Worm (Caenorhabditis elegans) whole organism, midembryonic: Measurements from ENCODE around the gene moa-2.

Source experiments
- T22C8.4 ChIP-seq: fragments of 200-800 bp; sonication (Bioruptor generic); IDR thresholded peaks from 2 replicates; pipeline ENCODE4 v1.3.6; 2022; ENCODE audit warnings: missing genetic modification characterization, missing compliant biosample characterization
- cog-1 ChIP-seq: sonication (generic microtip); optimal IDR thresholded peaks from 2 replicates; lab custom pipeline; 2016; ENCODE audit warnings: missing genetic modification characterization, missing compliant biosample characterization
- flt-1 ChIP-seq: fragments of 200-800 bp; sonication (Bioruptor generic); IDR thresholded peaks from 2 replicates; pipeline ENCODE4 v1.3.6; 2022; ENCODE audit warnings: missing genetic modification characterization, missing compliant biosample characterization
- klf-2 ChIP-seq: fragments of 200-800 bp; sonication (Bioruptor generic); conservative IDR thresholded peaks from 2 replicates; pipeline ENCODE4 v1.3.6; 2022; ENCODE audit warnings: missing genetic modification reagents, missing genetic modification characterization, missing compliant biosample characterization
- med-1 ChIP-seq: sonication (generic microtip); optimal IDR thresholded peaks from 2 replicates; lab custom pipeline; 2017; ENCODE audit warnings: missing genetic modification characterization, mild to moderate bottlenecking, missing compliant biosample characterization, antibody characterized with exemption, missing genetic modification reagents; ENCODE audit not compliant: insufficient read depth
- ref-1 ChIP-seq: fragments of 200-800 bp; sonication (Bioruptor generic); conservative IDR thresholded peaks from 2 replicates; pipeline ENCODE4 v1.3.6; 2022; ENCODE audit warnings: missing genetic modification reagents, missing genetic modification characterization, missing compliant biosample characterization
- tab-1 ChIP-seq: fragments of 200-800 bp; sonication (Bioruptor generic); IDR thresholded peaks from 2 replicates; pipeline ENCODE4 v1.3.6; 2022; ENCODE audit warnings: missing genetic modification characterization, missing compliant biosample characterization
- ztf-23 ChIP-seq: fragments of 200-800 bp; sonication (Bioruptor generic); IDR thresholded peaks from 2 replicates; pipeline ENCODE4 v1.3.6; 2022; ENCODE audit warnings: missing genetic modification reagents, missing genetic modification characterization, missing compliant biosample characterization
- ztf-29 ChIP-seq: fragments of 200-800 bp; sonication (Bioruptor generic); IDR thresholded peaks from 2 replicates; pipeline ENCODE4 v1.3.6; 2022; ENCODE audit warnings: missing genetic modification reagents, missing genetic modification characterization, missing compliant biosample characterization

Gene moa-2

ce11 chrII:7708540-7708939 lies 9.7 kb upstream of the moa-2 start, which contains the start of gene B0495.9:
Gene B0495.9, minus strand, starts transcription at chrII:7708710.
- peak; percentile 76 for TF ChIP-seq cog-1
- TF ChIP-seq T22C8.4 (GFP tag; lab: Robert Waterston, UW): peak; percentile 77
- TF ChIP-seq tab-1: peak; percentile 91
- peak; percentile 88 for TF ChIP-seq klf-2
- TF ChIP-seq ztf-23: peak; percentile 93
- TF ChIP-seq ztf-29 (GFP tag; lab: Robert Waterston, UW): peak; percentile 79
- peak; percentile 97 for TF ChIP-seq med-1
- peak; percentile 95 for TF ChIP-seq flt-1
- peak; percentile 58; the same call in 1 of the 2 replicates for TF ChIP-seq ref-1

DNA sequence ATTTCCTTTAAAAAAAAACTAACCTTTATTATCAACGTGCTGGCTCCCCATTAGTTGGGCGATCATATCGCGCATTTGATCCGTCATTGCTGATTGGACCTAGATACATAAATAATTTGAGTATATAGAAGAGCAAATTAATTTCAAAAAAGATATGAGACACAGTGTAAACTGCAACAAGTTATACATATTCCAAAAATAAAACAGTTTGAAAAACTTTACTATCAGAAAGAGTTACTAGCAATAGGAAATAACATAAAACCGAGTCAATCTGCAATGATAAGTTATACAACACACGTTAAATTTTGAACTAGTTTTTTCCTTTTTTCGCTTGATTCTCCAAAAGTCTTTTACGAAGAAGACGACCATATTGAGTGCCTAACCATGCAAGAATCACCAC lies 8.6 kb upstream of the moa-2 start, which contains the start of gene luc-7L:
luc-7L (minus strand) TSS at position 101 of the 400 bp plus-strand sequence.
- TF ChIP-seq cog-1 (no peak), klf-2 (no peak), ztf-23 (no peak), T22C8.4 (GFP tag; lab: Robert Waterston, UW) (no peak), med-1 (no peak), flt-1 (no peak), ztf-29 (GFP tag; lab: Robert Waterston, UW) (no peak), ref-1 (no peak), tab-1 (no peak)

- TF ChIP-seq T22C8.4 (GFP tag; lab: Robert Waterston, UW) (no peak), ztf-23 (no peak), tab-1 (no peak), flt-1 (no peak), klf-2 (no peak), ztf-29 (GFP tag; lab: Robert Waterston, UW) (no peak), ref-1 (no peak), med-1 (no peak)
Observed at ce11 chrII:7705152-7705551, 6.3 kb upstream of the moa-2 start, which contains the start of gene B0495.7. Gene B0495.7, minus strand, starts transcription at chrII:7705233.

- no peak for TF ChIP-seq cog-1
- no peak for TF ChIP-seq flt-1
- no peak for TF ChIP-seq T22C8.4 (GFP tag; lab: Robert Waterston, UW)
- no peak for TF ChIP-seq tab-1
- TF ChIP-seq med-1: no peak
- TF ChIP-seq ref-1: no peak
- no peak for TF ChIP-seq ztf-23
- TF ChIP-seq ztf-29 (GFP tag; lab: Robert Waterston, UW): no peak
- no peak for TF ChIP-seq klf-2
Observed at ce11 chrII:7704387-7704786, 5.6 kb upstream of the moa-2 start.

DNA sequence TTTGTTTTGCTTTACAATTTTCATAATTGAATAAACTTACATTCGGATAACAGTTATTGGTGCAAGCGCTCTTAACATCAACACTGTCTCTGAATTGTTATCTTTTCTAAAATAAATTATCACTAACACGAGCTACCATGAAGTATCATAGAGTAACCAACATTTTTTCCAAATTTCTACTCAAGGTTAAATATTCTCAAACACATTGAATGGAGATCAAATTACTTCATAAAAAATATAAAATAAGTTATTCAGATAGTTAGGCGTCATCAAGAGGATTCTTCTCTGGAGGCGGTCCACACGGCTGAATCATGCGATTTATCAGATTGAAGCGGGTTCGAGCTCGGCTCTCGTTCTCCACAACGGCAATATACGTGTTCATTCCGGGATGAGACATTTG lies 427 bp downstream of the moa-2 start, which contains the start of gene B0495.5:
B0495.5 (minus strand) TSS at position 101 of the 400 bp plus-strand sequence.
- TF ChIP-seq ztf-23 (no peak), ref-1 (no peak), med-1 (no peak), cog-1 (no peak), klf-2 (no peak), tab-1 (no peak), flt-1 (no peak), T22C8.4 (GFP tag; lab: Robert Waterston, UW) (no peak), ztf-29 (GFP tag; lab: Robert Waterston, UW) (no peak)

- TF ChIP-seq cog-1 (no peak), ref-1 (no peak), klf-2 (no peak), tab-1 (no peak), flt-1 (no peak), T22C8.4 (GFP tag; lab: Robert Waterston, UW) (no peak), med-1 (no peak), ztf-23 (no peak), ztf-29 (GFP tag; lab: Robert Waterston, UW) (no peak)
Observed at ce11 chrII:7697156-7697555, 1.7 kb downstream of the moa-2 start.

ce11 chrII:7695636-7696035 lies 3.2 kb downstream of the moa-2 start:
- TF ChIP-seq cog-1: no peak

ce11 chrII:7694745-7695144 lies 4.1 kb downstream of the moa-2 start:
- TF ChIP-seq ztf-29 (GFP tag; lab: Robert Waterston, UW): no peak
- no peak for TF ChIP-seq cog-1
- no peak for TF ChIP-seq flt-1
- TF ChIP-seq med-1: no peak
- TF ChIP-seq tab-1: no peak
- no peak for TF ChIP-seq klf-2
- no peak for TF ChIP-seq ref-1
- no peak for TF ChIP-seq T22C8.4 (GFP tag; lab: Robert Waterston, UW)
- TF ChIP-seq ztf-23: no peak

DNA sequence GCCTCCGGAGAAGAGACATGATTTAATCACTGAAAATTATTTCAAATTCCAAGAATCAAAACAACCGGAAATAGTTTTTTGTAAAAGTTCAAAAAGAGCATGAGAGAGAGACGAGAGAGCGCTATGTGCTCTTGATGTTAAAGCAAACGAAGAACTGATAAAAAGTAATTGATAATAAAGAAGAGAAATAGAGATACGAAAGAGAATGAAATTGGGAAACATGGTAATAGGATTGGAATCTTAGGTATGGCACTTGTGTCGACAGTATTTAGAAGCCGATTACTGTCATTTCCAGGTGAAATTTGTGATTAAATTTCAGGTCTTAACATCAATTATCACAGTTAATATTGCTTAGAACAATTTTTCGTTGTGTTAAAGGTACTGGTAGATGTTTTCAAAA lies 4.9 kb downstream of the moa-2 start, which contains the start of gene nhx-2:
nhx-2 (minus strand) TSS at position 29 of the 400 bp plus-strand sequence.
- no peak for TF ChIP-seq flt-1
- no peak for TF ChIP-seq ztf-29 (GFP tag; lab: Robert Waterston, UW)
- no peak for TF ChIP-seq T22C8.4 (GFP tag; lab: Robert Waterston, UW)
- no peak for TF ChIP-seq klf-2
- no peak for TF ChIP-seq tab-1
- no peak for TF ChIP-seq ref-1
- TF ChIP-seq cog-1: no peak
- no peak for TF ChIP-seq med-1
- no peak for TF ChIP-seq ztf-23

ce11 chrII:7690384-7690783 lies 8.4 kb downstream of the moa-2 start, which contains the start of gene pid-1:
Gene pid-1, minus strand, starts transcription at chrII:7690556.
- TF ChIP-seq med-1: no peak
- TF ChIP-seq flt-1: no peak
- TF ChIP-seq tab-1: no peak
- TF ChIP-seq ztf-23: no peak
- TF ChIP-seq klf-2: no peak
- no peak for TF ChIP-seq cog-1
- no peak for TF ChIP-seq ztf-29 (GFP tag; lab: Robert Waterston, UW)
- no peak for TF ChIP-seq T22C8.4 (GFP tag; lab: Robert Waterston, UW)
- TF ChIP-seq ref-1: no peak

- TF ChIP-seq tab-1 (no peak), cog-1 (no peak), ztf-29 (GFP tag; lab: Robert Waterston, UW) (no peak), med-1 (no peak), ref-1 (no peak), flt-1 (no peak), klf-2 (no peak), T22C8.4 (GFP tag; lab: Robert Waterston, UW) (no peak), ztf-23 (no peak)
Observed at ce11 chrII:7684589-7684988, 14.2 kb downstream of the moa-2 start, which contains the start of gene F18A1.1. Gene F18A1.1, plus strand, starts transcription at chrII:7684889.

ce11 chrII:7682488-7682887 lies 16.3 kb downstream of the moa-2 start:
- TF ChIP-seq T22C8.4 (GFP tag; lab: Robert Waterston, UW) (no peak), cog-1 (no peak), klf-2 (no peak), med-1 (no peak), tab-1 (no peak), ztf-29 (GFP tag; lab: Robert Waterston, UW) (no peak), ref-1 (no peak), ztf-23 (no peak), flt-1 (no peak)
